Worm (Caenorhabditis elegans): ENCODE data around the gene glrx-5.

ce11 chrIII:12327528-12327997 is 46.1 kb downstream of the glrx-5 start, which contains the start of the genes zip-12 and Y75B8A.63:
- TF ChIP-seq elt-3 (tag; optimal IDR thresholded peaks at IDR 0.05) (peak in 1 of 3 experiments; percentile 18), nhr-12 (tag; optimal IDR thresholded peaks at IDR 0.05) (no peak), unc-62 (GFP tag; optimal IDR thresholded peaks at IDR 0.05) (no peak), R02D3.7 (tag; optimal IDR thresholded peaks at IDR 0.05) (no peak), pqm-1 (tag; optimal IDR thresholded peaks at IDR 0.05) (peak; percentile 55), ztf-4 (tag; optimal IDR thresholded peaks at IDR 0.05) (no peak), ama-1 (optimal IDR thresholded peaks at IDR 0.05) (no peak), pha-4 (tag; optimal IDR thresholded peaks at IDR 0.05) (peak; percentile 21), nhr-77 (tag; optimal IDR thresholded peaks at IDR 0.05) (no peak), elt-1 (tag; optimal IDR thresholded peaks at IDR 0.05) (no peak), nhr-23 (tag; optimal IDR thresholded peaks at IDR 0.05) (no peak), nhr-28 (tag; optimal IDR thresholded peaks at IDR 0.05) (no peak)

Data from whole organism, L3 larva.